Fruit fly (Drosophila melanogaster): Measurements from ENCODE around the gene Osi3.
A peak's percentile ranks its signal among the peaks of the same experiment; 100 is the strongest.

Gene Osi3

dm6 chr3R:6226156-6226555 lies 10.5 kb downstream of the Osi3 start (continued):
- TF ChIP-seq Blimp-1 (GFP tag; optimal IDR thresholded peaks at IDR 0.05): peak; percentile 93
- TF ChIP-seq bbx (GFP tag; IDR thresholded peaks at IDR 0.05; ENCODE audit: partially characterized antibody): no peak
- no peak for TF ChIP-seq Tbp (GFP tag; optimal IDR thresholded peaks at IDR 0.05)
- TF ChIP-seq jigr1 (GFP tag; IDR thresholded peaks at IDR 0.05): no peak
- TF ChIP-seq eve (GFP tag; optimal IDR thresholded peaks at IDR 0.05): no peak
- no peak for TF ChIP-seq Side (GFP tag; optimal IDR thresholded peaks at IDR 0.05)
- TF ChIP-seq CG7745 (tag; optimal IDR thresholded peaks at IDR 0.05): peak; percentile 75
- TF ChIP-seq Deaf1 (tag; optimal IDR thresholded peaks at IDR 0.05): no peak
- no peak for TF ChIP-seq Lim3 (GFP tag; IDR thresholded peaks at IDR 0.05)
- no peak for TF ChIP-seq Jarid2 (GFP tag; optimal IDR thresholded peaks at IDR 0.05)

dm6 chr3R:6226997-6227562 lies 11.4 kb downstream of the Osi3 start, which contains the start of gene Osi5:
Gene Osi5, plus strand, starts transcription at chr3R:6227512.
- TF ChIP-seq CG15073 (GFP tag; optimal IDR thresholded peaks at IDR 0.05): no peak
- no peak for TF ChIP-seq Ets97D (GFP tag; optimal IDR thresholded peaks at IDR 0.05)
- no peak for TF ChIP-seq CG8924 (tag; optimal IDR thresholded peaks at IDR 0.05)
- TF ChIP-seq CG12155 (GFP tag; optimal IDR thresholded peaks at IDR 0.05): no peak
- no peak for TF ChIP-seq disco-r (GFP tag; optimal IDR thresholded peaks at IDR 0.05)
- TF ChIP-seq Spps (tag; optimal IDR thresholded peaks at IDR 0.05): no peak
- no peak for TF ChIP-seq jigr1 (GFP tag; IDR thresholded peaks at IDR 0.05)
- TF ChIP-seq bcd (GFP tag; optimal IDR thresholded peaks at IDR 0.05): no peak
- peak; percentile 4 for TF ChIP-seq Ets65A (GFP tag)
- no peak for TF ChIP-seq YL-1 (GFP tag; optimal IDR thresholded peaks at IDR 0.05)
- no peak for TF ChIP-seq Atf-2 (GFP tag; optimal IDR thresholded peaks at IDR 0.05)
- TF ChIP-seq E2f1 (GFP tag; IDR thresholded peaks at IDR 0.05): no peak
- no peak for TF ChIP-seq Xbp1 (GFP tag; optimal IDR thresholded peaks at IDR 0.05)
- no peak for TF ChIP-seq kay (GFP tag; optimal IDR thresholded peaks at IDR 0.05)
- peak; percentile 95 for TF ChIP-seq Blimp-1 (GFP tag; optimal IDR thresholded peaks at IDR 0.05)
- no peak for TF ChIP-seq dimm (GFP tag; IDR thresholded peaks at IDR 0.05)

- peak; percentile 38 for TF ChIP-seq CG2678 (tag; optimal IDR thresholded peaks at IDR 0.05)
- TF ChIP-seq B-H2 (GFP tag; optimal IDR thresholded peaks at IDR 0.05): no peak
- no peak for TF ChIP-seq Atf6 (GFP tag; IDR thresholded peaks at IDR 0.05)
- peak; percentile 42 for TF ChIP-seq CG30403 (GFP tag; optimal IDR thresholded peaks at IDR 0.05)
- TF ChIP-seq CG14014 (GFP tag; IDR thresholded peaks at IDR 0.05): no peak
- TF ChIP-seq cg (GFP tag; optimal IDR thresholded peaks at IDR 0.05): no peak
- no peak for TF ChIP-seq zfh1 (GFP tag; IDR thresholded peaks at IDR 0.05)
- no peak for TF ChIP-seq bowl (GFP tag; IDR thresholded peaks at IDR 0.05)
- TF ChIP-seq croc (GFP tag; conservative IDR thresholded peaks at IDR 0.05): no peak; the same call in 2 of the 3 replicates
- no peak for TF ChIP-seq CG15269 (tag; optimal IDR thresholded peaks at IDR 0.05)
- TF ChIP-seq esg (GFP tag; conservative IDR thresholded peaks at IDR 0.05): no peak
- TF ChIP-seq ATbp (GFP tag; optimal IDR thresholded peaks at IDR 0.05): peak; percentile 52
- peak; percentile 31 for TF ChIP-seq fd96Cb (tag; optimal IDR thresholded peaks at IDR 0.05)
- TF ChIP-seq MTF-1 (GFP tag; optimal IDR thresholded peaks at IDR 0.05; ENCODE audit: borderline replicate concordance): no peak
- TF ChIP-seq slbo (GFP tag; IDR thresholded peaks at IDR 0.05): no peak
- no peak for TF ChIP-seq ase (GFP tag; IDR thresholded peaks at IDR 0.05)
- TF ChIP-seq CG13123 (GFP tag; optimal IDR thresholded peaks at IDR 0.05): no peak
- peak; percentile 40 for TF ChIP-seq CG2875 (GFP tag; optimal IDR thresholded peaks at IDR 0.05)
- no peak for TF ChIP-seq TFAM (GFP tag; optimal IDR thresholded peaks at IDR 0.05)
- no peak for TF ChIP-seq CG32532 (GFP tag; IDR thresholded peaks at IDR 0.05)
- peak; percentile 56 for TF ChIP-seq gem (tag; optimal IDR thresholded peaks at IDR 0.05)
- TF ChIP-seq Kr (GFP tag; optimal IDR thresholded peaks at IDR 0.05): no peak
- peak; percentile 22 for TF ChIP-seq grn (GFP tag; optimal IDR thresholded peaks at IDR 0.05)
- TF ChIP-seq bsh (GFP tag; optimal IDR thresholded peaks at IDR 0.05): peak in 1 of 2 experiments; percentile 61
These were observed 13.6 kb downstream of the Osi3 start for dm6 chr3R:6229055-6229841.

All from whole organism, embryonic.